Worm (Caenorhabditis elegans): ENCODE data around the gene C16E9.1.

Gene C16E9.1

DNA sequence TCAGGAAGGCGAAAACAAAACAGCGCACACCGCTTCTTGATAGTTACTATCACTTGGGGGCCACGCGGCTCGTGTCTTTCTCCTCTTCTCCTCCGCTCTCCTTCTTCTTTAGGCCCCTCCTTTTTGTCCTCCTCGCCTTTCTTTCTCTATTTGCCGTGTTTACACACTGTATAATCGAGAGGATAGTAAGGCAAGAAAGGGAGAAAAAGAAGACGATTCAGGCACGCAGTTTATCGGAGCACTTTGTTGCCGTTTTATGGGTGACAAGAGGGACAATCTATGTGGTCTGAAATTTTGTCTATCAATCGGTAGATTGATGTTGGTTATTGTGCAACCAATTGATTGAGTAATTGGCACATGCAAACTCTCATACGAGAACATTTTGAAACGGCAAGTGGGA is 7.9 kb upstream of the C16E9.1 start, which contains the start of gene F14B8.6:
Gene F14B8.6 (minus strand): TSS at position 292 of the 400 bp plus-strand sequence.
- TF ChIP-seq unc-3 (GFP tag; conservative IDR thresholded peaks at IDR 0.05) (no peak), unc-3 (tag; optimal IDR thresholded peaks at IDR 0.05) (no peak), pha-4 (tag; optimal IDR thresholded peaks at IDR 0.05) (no peak), elt-2 (tag; optimal IDR thresholded peaks at IDR 0.05) (peak; percentile 76)

DNA sequence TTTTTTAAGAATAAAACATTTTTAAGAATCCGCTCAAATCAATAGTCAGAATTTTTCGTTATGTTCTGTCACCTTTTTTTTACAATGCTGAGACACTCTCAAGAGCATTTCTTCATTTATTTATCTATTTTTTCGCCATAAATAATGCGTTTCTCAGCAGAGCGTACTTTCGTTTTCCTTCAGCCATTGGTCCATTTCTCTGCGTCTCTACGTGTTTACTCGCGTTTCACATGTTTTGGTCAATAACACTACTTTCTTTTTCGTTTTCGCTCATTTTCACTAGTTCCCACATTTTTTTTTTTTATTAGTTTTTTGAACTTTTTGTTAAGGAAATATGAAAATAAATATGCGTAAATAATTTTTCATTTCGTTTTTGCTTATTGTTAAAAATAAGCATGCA is 5.6 kb upstream of the C16E9.1 start:
- peak; percentile 85 for TF ChIP-seq nfya-1 (tag; optimal IDR thresholded peaks at IDR 0.05)
- TF ChIP-seq ceh-18 (tag; optimal IDR thresholded peaks at IDR 0.05), result no peak
- TF ChIP-seq unc-42 (tag; optimal IDR thresholded peaks at IDR 0.05), result peak; percentile 27
- TF ChIP-seq ceh-31 (tag; optimal IDR thresholded peaks at IDR 0.05), result peak; percentile 9

ce11 chrX:6935430-6935829 is 4.6 kb upstream of the C16E9.1 start, which contains the start of gene C16E9.2:
TSS of gene C16E9.2 (plus strand) at chrX:6935730.
- TF ChIP-seq K09A11.1 (tag; optimal IDR thresholded peaks at IDR 0.05; ENCODE audit: insufficient read depth) (no peak), ceh-18 (tag; optimal IDR thresholded peaks at IDR 0.05) (no peak), unc-42 (tag; optimal IDR thresholded peaks at IDR 0.05) (no peak), ceh-2 (tag; optimal IDR thresholded peaks at IDR 0.05) (no peak), pha-4 (tag; optimal IDR thresholded peaks at IDR 0.05) (no peak), fkh-6 (tag; optimal IDR thresholded peaks at IDR 0.05) (no peak), elt-2 (tag; optimal IDR thresholded peaks at IDR 0.05) (no peak)

DNA sequence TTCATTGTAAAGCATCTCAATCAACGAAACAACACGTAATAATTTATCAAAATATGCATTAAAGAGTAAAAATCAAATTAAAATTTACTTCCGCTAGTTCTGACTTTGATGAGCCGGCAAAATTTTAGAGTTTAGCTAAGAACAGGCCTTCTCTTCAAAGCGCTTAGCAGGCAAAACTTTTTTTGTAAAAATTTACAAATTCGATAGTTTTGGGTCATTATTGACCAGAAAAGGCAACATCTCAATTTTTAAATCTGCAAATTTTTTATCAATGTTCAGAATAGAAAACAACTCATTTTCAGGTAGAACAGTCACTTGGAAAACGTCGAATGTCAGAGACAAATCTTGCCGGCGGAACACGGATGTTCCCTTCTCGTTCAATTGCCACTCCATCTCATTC is 2.3 kb upstream of the C16E9.1 start:
- TF ChIP-seq mec-3 (tag; optimal IDR thresholded peaks at IDR 0.05; ENCODE audit: borderline replicate concordance) (no peak), pag-3 (tag; optimal IDR thresholded peaks at IDR 0.05; ENCODE audit: borderline replicate concordance) (no peak), eyg-1 (tag; optimal IDR thresholded peaks at IDR 0.05) (no peak), unc-55 (GFP tag; optimal IDR thresholded peaks at IDR 0.05) (no peak), ceh-48 (tag; optimal IDR thresholded peaks at IDR 0.05) (no peak), hlh-15 (tag; optimal IDR thresholded peaks at IDR 0.05) (no peak), K09A11.1 (tag; optimal IDR thresholded peaks at IDR 0.05; ENCODE audit: insufficient read depth) (no peak), pax-1 (tag; optimal IDR thresholded peaks at IDR 0.05) (no peak), hlh-8 (tag; optimal IDR thresholded peaks at IDR 0.05) (no peak), rnt-1 (tag; optimal IDR thresholded peaks at IDR 0.05) (no peak), ceh-6 (GFP tag; optimal IDR thresholded peaks at IDR 0.05) (no peak), ceh-18 (tag; optimal IDR thresholded peaks at IDR 0.05) (no peak), unc-42 (tag; optimal IDR thresholded peaks at IDR 0.05) (no peak), elt-4 (tag; optimal IDR thresholded peaks at IDR 0.05) (no peak), ceh-34 (tag; optimal IDR thresholded peaks at IDR 0.05) (no peak), unc-86 (tag; optimal IDR thresholded peaks at IDR 0.05) (no peak), lin-11 (tag; optimal IDR thresholded peaks at IDR 0.05) (no peak), C38D4.7 (GFP tag; optimal IDR thresholded peaks at IDR 0.05) (no peak), nhr-11 (tag; optimal IDR thresholded peaks at IDR 0.05) (no peak)

- TF ChIP-seq unc-42 (tag; optimal IDR thresholded peaks at IDR 0.05) (no peak), pat-9 (tag; optimal IDR thresholded peaks at IDR 0.05) (no peak), ceh-24 (tag; optimal IDR thresholded peaks at IDR 0.05) (no peak), nhr-232 (tag; optimal IDR thresholded peaks at IDR 0.05) (no peak), fkh-10 (GFP tag; optimal IDR thresholded peaks at IDR 0.05) (no peak), pag-3 (tag; optimal IDR thresholded peaks at IDR 0.05; ENCODE audit: borderline replicate concordance) (no peak), dmd-4 (tag; optimal IDR thresholded peaks at IDR 0.05; ENCODE audit: borderline replicate concordance) (no peak), ahr-1 (tag; optimal IDR thresholded peaks at IDR 0.05) (no peak), pros-1 (tag; optimal IDR thresholded peaks at IDR 0.05) (no peak)
These were observed 758 bp downstream of the C16E9.1 start for ce11 chrX:6940775-6941174.

Data from whole organism, late embryonic.